Worm (Caenorhabditis elegans) whole organism, mixed stage, embryonic: ENCODE measurements around the gene cyp-25A2.

ENCODE experiments used
- ceh-39 ChIP-seq: fragments of 150-350 bp; optimal IDR thresholded peaks from 2 replicates; lab custom pipeline; 2014; ENCODE audit warnings: missing biosample characterization, missing genetic modification characterization
- ceh-43 ChIP-seq: fragments of 200-800 bp; sonication (Bioruptor generic); optimal IDR thresholded peaks from 2 replicates; lab custom pipeline; 2018; ENCODE audit warnings: mild to moderate bottlenecking, missing genetic modification characterization, moderate library complexity, missing compliant biosample characterization
- elt-1 ChIP-seq: sonication (generic microtip); optimal IDR thresholded peaks from 2 replicates; lab custom pipeline; 2017; ENCODE audit warnings: missing genetic modification characterization, mild to moderate bottlenecking, missing compliant biosample characterization, antibody characterized with exemption, moderate library complexity, borderline replicate concordance; ENCODE audit not compliant: insufficient read depth
- lin-13 ChIP-seq: fragments of 150-350 bp; optimal IDR thresholded peaks from 2 replicates; lab custom pipeline; 2014; ENCODE audit warnings: missing biosample characterization, missing genetic modification characterization
- lin-32 ChIP-seq: fragments of 200-800 bp; sonication (Bioruptor generic); optimal IDR thresholded peaks from 2 replicates; lab custom pipeline; 2018; ENCODE audit warnings: mild to moderate bottlenecking, missing genetic modification characterization, missing compliant biosample characterization
- lsy-2 ChIP-seq: fragments of 150-350 bp; optimal IDR thresholded peaks from 2 replicates; lab custom pipeline; 2014; ENCODE audit warnings: missing biosample characterization, missing genetic modification characterization
- mab-5 ChIP-seq: fragments of 150-350 bp; optimal IDR thresholded peaks from 2 replicates; lab custom pipeline; 2014; ENCODE audit warnings: missing biosample characterization, missing genetic modification characterization
- mls-2 ChIP-seq: sonication (generic microtip); optimal IDR thresholded peaks from 2 replicates; lab custom pipeline; 2016; ENCODE audit warnings: mild to moderate bottlenecking, missing genetic modification characterization, moderate library complexity, missing compliant biosample characterization
- nhr-12 ChIP-seq: fragments of 150-350 bp; optimal IDR thresholded peaks from 2 replicates; lab custom pipeline; 2014; ENCODE audit warnings: missing biosample characterization, missing genetic modification characterization
- nhr-237 ChIP-seq: fragments of 150-350 bp; optimal IDR thresholded peaks from 2 replicates; lab custom pipeline; 2014; ENCODE audit warnings: missing biosample characterization, missing genetic modification characterization
- nhr-76 ChIP-seq: sonication (generic microtip); optimal IDR thresholded peaks from 2 replicates; lab custom pipeline; 2017; ENCODE audit warnings: missing biosample characterization, missing genetic modification characterization
- pha-4 ChIP-seq: fragments of 150-350 bp; optimal IDR thresholded peaks from 2 replicates; lab custom pipeline; 2018; ENCODE audit warnings: missing biosample characterization, missing genetic modification reagents, missing genetic modification characterization
- unc-62 ChIP-seq: fragments of 150-350 bp; optimal IDR thresholded peaks from 2 replicates; lab custom pipeline; 2014; ENCODE audit warnings: missing biosample characterization, missing genetic modification reagents, missing genetic modification characterization
- ztf-11 ChIP-seq: fragments of 150-350 bp; optimal IDR thresholded peaks from 2 replicates; lab custom pipeline; 2014; ENCODE audit warnings: missing biosample characterization, missing genetic modification characterization

- no peak for TF ChIP-seq nhr-12 (tag; lab: Kevin White, UChicago)
- TF ChIP-seq ztf-11 (tag; lab: Kevin White, UChicago): no peak
- no peak for TF ChIP-seq nhr-76 (tag; lab: Kevin White, UChicago)
- no peak for TF ChIP-seq pha-4 (tag; lab: Kevin White, UChicago)
- TF ChIP-seq lin-32 (GFP tag; lab: Kevin White, UChicago): no peak
- TF ChIP-seq ceh-43: no peak
- TF ChIP-seq mab-5 (tag; lab: Kevin White, UChicago): no peak
- no peak for TF ChIP-seq ceh-39 (tag; lab: Kevin White, UChicago)
- no peak for TF ChIP-seq unc-62 (GFP tag; lab: Kevin White, UChicago)
- no peak for TF ChIP-seq lsy-2 (tag; lab: Kevin White, UChicago)
- no peak for TF ChIP-seq mls-2 (tag; lab: Kevin White, UChicago)
- no peak for TF ChIP-seq elt-1 (tag; lab: Kevin White, UChicago)
- no peak for TF ChIP-seq nhr-237
- no peak for TF ChIP-seq lin-13 (tag; lab: Kevin White, UChicago)
Measured at ce11 chrIII:3878986-3879756, 44.1 kb downstream of the cyp-25A2 start.
